Worm (Caenorhabditis elegans): Measurements from ENCODE around the gene prmt-6.

DNA sequence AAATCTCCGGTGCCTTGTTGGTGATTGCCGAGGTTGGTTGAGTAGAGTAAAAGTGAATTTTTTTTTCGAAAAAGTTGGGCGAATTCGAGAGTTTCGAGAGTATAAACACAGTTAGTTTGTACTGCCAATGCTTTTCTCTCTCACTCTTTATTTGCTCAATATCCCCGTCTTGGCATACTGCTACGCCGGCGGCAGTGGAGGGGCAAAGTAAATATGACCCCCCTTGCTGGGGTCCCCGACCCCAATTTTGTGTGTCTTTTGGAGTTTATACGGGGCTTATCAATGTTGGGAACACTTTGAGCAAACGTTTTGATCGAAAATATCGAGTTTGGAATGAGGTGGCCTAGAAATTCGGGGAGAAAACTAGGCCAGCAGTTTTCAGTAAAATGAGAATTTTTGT, 37.7 kb downstream of the prmt-6 start, which contains the start of gene C54E4.4:
- TF ChIP-seq W03F9.2 (tag; optimal IDR thresholded peaks at IDR 0.05) (no peak), him-1 (tag; optimal IDR thresholded peaks at IDR 0.05) (no peak)

All from whole organism, L4/young adult.